Fruit fly (Drosophila melanogaster): ENCODE results near the gene STUB1.

Gene STUB1

DNA sequence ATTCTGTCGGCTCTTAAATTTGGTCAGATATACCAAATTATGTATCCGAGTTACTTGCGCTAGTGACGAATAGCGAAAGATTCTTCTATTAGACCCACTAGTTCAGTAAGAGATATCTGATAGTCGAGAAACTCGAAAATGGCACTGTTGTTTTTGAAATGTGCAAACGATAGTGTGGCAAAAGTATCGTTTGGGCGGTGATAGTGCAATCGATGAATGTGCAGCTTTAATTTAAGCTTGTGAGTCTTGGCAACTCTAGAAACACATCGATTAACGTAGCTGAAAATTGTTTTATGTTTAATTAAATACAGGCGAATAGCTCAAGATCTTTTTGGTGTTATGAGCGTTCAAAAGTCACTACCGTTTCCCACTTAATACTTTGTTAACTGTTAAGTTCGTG is at the start of gene STUB1:
Gene STUB1, plus strand, starts transcription at position 232 of the 400 bp plus-strand sequence.
- TF ChIP-seq CG8478 (optimal IDR thresholded peaks at IDR 0.05): no peak
- no peak for TF ChIP-seq CTCF (optimal IDR thresholded peaks at IDR 0.05)

DNA sequence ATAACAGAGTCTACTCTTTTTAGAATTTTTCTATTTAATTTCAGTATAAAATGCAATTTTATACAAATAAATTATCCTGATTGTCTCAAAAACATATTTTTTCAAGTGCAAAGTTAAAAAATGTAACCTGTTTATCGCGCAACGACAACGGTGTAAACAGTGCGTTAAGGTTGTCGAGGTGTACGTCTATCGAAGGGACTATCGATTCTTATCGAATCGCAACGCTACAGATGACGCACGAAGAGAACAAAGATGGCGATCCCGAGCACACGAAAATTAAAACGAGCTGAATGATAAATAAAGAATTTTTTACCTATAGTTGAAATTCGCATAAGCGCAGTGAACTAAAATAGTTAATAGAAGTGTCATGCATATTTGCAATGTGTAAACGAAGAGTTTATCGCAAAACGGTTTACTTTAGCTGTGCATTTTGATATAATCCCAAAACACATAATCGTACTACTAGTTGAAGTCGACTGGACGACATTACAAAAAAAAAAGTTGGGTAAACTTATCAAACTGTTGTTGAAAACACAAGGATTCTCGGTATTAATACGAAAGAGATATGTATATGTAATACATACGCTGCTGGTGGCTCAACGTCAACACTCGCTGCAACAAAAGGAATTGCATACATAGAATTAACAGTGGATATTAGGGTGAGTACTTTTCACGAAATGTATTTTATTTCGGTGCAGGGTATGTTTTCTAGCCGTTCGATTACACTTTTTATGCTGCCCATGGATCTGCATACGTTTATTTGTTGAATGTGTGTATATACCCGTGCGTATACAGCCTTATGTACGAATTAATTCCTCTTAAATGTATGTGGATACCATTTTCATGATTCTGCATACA is 49.2 kb upstream of the STUB1 start, which contains the start of gene da:
Gene da, plus strand, starts transcription at position 237 of the 858 bp plus-strand sequence.
- TF ChIP-seq CTCF (optimal IDR thresholded peaks at IDR 0.05) (peak in 1 of 2 experiments; percentile 51), CG8478 (optimal IDR thresholded peaks at IDR 0.05) (no peak)

DNA sequence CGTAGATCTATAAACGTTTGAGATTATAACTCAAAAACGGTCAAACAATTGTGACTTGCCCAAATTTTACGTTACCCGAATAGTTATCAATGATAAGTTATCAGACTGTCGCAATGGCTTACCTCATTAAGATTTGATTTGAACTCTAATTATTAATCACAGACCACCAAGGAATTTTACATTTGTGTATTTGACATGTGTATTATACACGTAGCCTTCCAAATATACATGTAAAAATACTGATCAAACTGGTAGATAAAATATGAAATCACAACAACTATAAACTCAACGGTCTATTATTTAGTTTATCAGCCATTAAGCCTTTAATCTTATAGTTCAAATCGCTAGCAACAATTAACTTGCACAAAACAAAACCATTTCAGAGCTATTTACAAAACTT is 43.9 kb upstream of the STUB1 start:
- TF ChIP-seq CG8478 (optimal IDR thresholded peaks at IDR 0.05): no peak
- no peak for TF ChIP-seq CTCF (optimal IDR thresholded peaks at IDR 0.05)

DNA sequence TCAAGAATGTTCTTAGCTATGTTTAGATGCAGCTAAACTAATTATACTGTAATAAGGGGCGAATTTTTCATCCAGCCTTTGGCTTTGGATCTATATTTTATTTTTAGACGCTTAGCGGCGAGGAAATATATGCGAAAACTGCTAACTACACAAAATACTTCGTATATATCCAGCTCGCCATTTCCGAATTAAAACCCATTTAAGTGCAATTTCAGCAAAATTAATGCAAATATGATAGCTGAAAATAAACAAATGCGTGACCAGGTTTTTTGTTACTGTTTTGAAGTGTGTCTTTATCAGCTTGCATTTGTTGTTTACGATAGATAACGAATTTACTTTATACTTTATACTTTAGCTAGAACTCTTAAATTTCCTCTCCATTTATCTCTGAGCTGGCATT is 42.3 kb upstream of the STUB1 start:
- no peak for TF ChIP-seq CTCF (optimal IDR thresholded peaks at IDR 0.05)
- no peak for TF ChIP-seq CG8478 (optimal IDR thresholded peaks at IDR 0.05)

DNA sequence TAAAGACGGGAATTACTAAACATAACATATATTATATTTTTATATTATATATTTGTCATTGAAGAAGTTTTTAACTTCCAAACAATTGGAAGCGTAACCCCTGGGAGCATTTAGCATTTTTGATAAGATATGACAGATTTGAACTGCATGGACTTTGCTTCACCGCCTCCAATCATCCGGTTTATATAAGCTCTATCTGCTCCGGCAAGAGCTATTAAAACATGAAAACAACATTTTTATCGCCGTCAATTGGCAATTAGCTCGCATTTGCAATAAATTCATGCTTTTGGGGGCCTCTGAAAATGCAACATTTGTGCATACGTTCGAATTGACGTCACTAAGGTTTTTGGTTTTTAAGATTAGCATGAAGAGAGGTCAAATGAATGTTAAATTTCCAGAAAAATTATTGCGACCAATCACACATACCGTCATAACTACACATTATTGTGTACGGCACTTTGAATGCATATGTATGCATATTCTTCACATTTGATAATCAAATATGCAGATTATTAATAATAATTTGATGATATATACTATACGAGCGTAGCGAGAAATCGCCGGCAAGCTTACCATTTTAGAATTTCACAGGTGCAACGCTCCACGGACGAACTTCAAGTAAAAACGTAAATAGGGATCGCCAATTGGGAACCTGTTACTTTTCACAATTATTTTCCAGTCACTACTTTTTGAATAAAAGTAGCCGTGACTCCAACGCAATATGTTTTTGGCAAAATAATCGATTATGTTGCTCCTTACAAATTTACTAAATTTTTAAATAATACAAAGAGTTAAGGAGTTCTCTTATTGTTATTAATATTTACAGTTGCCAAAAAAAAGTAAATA is 41.5 kb upstream of the STUB1 start, which contains the start of gene Mdh1:
Gene Mdh1, minus strand, starts transcription at position 691 of the 846 bp plus-strand sequence.
- TF ChIP-seq CG8478 (optimal IDR thresholded peaks at IDR 0.05) (no peak), CTCF (optimal IDR thresholded peaks at IDR 0.05) (no peak)

DNA sequence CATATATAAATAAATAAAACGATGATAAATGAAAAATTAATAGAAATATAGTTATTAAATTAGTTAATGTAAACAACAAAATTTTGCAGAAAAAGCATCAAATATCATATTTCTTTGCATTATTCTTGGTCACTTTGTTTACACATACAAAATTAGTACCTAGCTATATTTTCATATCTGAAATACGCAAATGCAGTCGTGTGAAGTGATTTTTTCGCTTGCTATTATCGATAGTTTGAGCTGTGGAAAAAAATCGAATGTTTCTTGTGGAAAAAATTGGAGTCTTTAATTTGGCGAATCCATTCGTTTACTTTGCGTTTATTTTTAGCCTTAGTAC is 40.9 kb upstream of the STUB1 start, which contains the start of gene Cnot4:
Gene Cnot4, plus strand, starts transcription at position 229 of the 337 bp plus-strand sequence.
- TF ChIP-seq CTCF (optimal IDR thresholded peaks at IDR 0.05): no peak
- TF ChIP-seq CG8478 (optimal IDR thresholded peaks at IDR 0.05): no peak

DNA sequence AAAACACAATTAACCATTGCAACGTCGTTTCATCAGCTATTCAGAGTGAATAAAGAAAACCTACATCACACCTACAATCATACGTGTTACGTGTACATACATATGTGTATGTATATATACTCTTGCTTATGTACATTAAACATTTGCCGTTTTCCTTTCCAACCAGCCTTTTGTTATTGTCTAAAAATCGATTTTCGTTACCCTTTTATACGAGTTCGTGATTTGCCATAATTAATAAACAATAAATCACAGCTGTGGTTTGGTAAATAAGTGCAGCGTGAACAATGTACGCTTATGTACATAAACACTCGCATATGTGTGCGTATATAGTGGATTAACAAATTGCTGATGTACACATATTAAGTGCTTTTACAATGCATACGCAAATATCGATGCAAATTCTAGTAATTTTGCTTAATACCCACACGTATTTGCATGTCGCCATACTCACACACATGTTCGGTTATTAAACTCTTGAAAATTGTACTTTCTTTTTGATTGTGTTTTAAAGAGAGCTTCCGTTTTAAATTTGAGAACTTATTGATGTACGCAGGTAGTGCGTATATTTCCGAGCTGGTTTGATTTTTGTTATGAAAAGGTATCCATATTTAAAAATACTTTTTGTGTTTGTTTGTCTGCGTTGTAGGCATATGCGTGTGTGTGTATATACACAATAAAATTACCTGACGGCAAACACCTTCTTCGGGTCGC is 40.3 kb upstream of the STUB1 start:
- no peak for TF ChIP-seq CG8478 (optimal IDR thresholded peaks at IDR 0.05)
- TF ChIP-seq CTCF (optimal IDR thresholded peaks at IDR 0.05): no peak

DNA sequence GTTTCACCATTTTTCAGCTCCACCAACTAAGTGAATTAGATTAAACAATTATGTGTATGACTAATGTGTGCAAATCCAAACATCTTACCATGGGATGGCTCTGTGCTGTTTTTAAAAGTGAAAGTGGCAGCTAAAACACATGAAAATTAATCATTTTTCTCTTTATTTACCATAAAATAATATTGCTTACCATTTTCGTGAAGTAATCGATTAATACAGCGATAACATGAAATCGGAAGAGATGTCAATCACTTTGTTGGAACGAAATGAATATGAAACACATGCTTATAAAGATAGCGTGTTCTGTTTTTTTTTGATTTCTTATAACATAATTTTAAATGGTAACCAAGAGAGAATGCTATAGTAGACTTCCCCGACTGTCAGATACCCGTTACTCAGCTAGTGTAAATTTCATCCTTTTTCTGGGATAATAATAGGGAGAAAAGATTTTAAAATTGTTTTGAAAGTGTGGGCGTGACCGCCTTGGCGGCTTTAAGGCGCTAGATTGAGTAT is 33.5 kb upstream of the STUB1 start:
- TF ChIP-seq CG8478 (optimal IDR thresholded peaks at IDR 0.05): no peak
- no peak for TF ChIP-seq CTCF (optimal IDR thresholded peaks at IDR 0.05)

DNA sequence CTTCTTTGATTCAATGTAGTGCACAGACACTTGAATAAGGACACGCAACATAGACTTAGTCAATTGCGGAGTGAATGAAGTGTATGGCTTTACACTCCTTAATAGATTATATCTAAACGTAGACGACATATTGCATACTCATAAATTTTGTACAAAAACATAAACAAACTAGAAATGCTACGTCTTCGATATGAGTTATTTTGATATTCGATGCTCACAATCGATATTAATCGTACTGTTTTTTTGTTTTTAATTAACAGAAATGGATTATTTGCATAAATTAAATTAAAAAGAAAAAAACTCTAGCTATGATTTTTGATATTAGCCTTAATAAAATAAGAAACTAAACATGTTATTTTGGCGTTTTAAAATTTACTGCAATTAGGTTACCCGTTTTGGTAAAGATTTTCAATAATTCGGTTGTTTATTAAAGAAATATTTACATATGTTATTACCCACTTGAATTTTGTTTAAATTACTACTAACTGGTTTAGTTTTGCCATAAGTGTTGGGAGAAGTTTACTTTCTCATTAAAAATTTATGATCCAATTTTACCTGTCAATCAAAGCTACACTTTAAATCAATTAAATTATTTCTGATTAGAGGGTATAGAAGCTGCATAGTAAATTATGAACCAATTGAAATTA is 32.2 kb upstream of the STUB1 start, which contains the start of the genes CG17768, LSm-4 and Ir31a:
Gene CG17768, minus strand, starts transcription at position 196 of the 647 bp plus-strand sequence.
Gene LSm-4, minus strand, starts transcription at position 196 of the 647 bp plus-strand sequence.
Gene Ir31a, plus strand, starts transcription at position 558 of the 647 bp plus-strand sequence.
- TF ChIP-seq CG8478 (optimal IDR thresholded peaks at IDR 0.05) (no peak), CTCF (optimal IDR thresholded peaks at IDR 0.05) (no peak)

DNA sequence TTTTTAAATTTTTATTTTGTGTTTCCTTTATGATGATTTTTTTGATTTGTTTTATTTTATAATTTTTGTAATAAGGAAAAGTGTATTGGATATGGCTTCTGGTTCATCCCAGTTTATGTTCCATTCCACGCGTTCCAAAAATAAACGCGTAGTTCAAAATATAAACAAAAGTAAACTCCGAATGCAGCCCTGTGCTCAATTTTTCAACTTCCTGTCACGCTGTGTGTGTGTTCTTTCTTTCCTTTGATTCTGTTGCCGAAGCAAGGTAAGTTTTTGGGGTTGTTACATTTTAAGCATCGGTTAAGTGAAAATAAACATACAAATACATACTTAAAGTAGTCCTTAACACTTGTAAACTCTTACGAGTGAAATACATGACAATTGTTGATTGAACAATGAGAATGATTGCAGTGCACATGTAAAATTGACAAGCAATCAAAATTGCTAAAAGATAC is 29.2 kb upstream of the STUB1 start, which contains the start of the genes Ip259 and RpS27A:
Gene Ip259, plus strand, starts transcription at position 231 of the 455 bp plus-strand sequence.
Gene RpS27A, plus strand, starts transcription at position 231 of the 455 bp plus-strand sequence.
- TF ChIP-seq CTCF (optimal IDR thresholded peaks at IDR 0.05): peak in 1 of 2 experiments; percentile 11
- no peak for TF ChIP-seq CG8478 (optimal IDR thresholded peaks at IDR 0.05)

DNA sequence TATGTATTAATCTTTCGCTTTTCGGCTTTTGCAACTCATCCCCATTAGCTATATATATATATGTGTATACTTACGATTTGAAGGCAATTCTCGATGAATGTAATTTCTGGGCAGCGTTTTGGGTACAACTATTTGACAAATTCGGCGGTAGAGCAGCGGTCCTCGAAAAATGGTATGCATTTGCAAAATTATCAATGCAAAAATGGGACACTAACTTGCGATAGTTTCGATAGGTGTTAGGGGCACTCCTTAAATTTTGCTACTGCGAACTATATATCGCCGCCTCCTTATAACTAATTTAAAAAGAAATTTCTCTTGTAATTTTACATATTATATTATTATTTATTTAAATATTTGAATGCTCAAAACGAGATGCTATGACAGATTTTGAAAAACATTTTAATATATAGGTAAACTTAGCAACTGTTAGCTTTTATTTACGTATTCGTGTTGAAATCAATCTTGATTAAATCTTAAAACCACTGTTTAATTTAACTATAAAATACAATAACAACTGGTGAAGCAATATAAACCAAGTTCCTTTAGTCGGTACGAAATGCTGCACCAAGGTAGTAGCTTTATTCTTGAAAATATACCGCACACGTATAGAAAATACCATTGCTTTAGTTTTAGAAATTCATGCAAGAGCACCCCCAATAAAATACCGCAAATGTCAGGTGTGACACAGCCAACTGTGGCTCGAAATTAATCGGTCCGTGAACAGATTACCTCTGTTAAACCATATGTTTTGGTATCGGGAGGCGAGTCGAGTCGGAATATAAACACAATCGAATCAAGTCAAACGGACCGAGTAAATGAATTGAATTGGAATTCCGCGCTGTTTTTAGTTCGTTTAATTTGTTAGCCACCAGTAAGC is 23.9 kb upstream of the STUB1 start, which contains the start of the genes CG5355 and Klp31E:
Gene CG5355, minus strand, starts transcription at position 213 of the 877 bp plus-strand sequence.
Gene Klp31E, plus strand, starts transcription at position 767 of the 877 bp plus-strand sequence.
- TF ChIP-seq CG8478 (optimal IDR thresholded peaks at IDR 0.05) (no peak), CTCF (optimal IDR thresholded peaks at IDR 0.05) (no peak)

DNA sequence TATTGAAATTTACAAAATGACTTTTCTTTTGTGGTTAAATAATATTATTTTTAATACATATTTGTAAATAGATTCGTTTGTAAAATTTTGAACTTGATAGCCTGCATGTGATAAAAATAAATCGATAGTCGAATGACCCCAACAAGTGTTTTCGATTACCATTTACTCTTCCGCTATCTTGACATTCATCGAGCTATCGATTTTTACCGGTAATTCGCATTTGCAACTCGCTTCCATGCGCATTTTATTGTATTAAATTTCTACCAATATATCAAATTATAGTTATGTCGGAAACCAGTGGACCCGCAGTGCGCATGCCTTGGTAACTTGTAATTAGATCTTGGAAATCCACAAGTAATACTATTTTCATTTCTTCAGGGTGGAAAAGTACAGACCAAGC is 18.4 kb upstream of the STUB1 start, which contains the start of gene RfC3:
Gene RfC3, plus strand, starts transcription at position 210 of the 400 bp plus-strand sequence.
- TF ChIP-seq CTCF (optimal IDR thresholded peaks at IDR 0.05) (no peak), CG8478 (optimal IDR thresholded peaks at IDR 0.05) (no peak)

Measured in S2 (cell line).